Fruit fly (Drosophila melanogaster) whole organism, wandering third instar larva: ENCODE results near the gene CG15170.

Experiments used
- Abd-B ChIP-seq: fragments of >200 bp; optimal IDR thresholded peaks from 2 replicates; lab custom pipeline; 2017; ENCODE audit warnings: missing biosample characterization, missing genetic modification characterization
- CG32264 ChIP-seq: fragments of 200-800 bp; sonication (Bioruptor generic); optimal IDR thresholded peaks from 2 replicates; lab custom pipeline; 2016; ENCODE audit warnings: missing biosample characterization, missing genetic modification characterization
- CG9705 ChIP-seq: fragments of 200-800 bp; sonication (Bioruptor generic); optimal IDR thresholded peaks from 2 replicates; lab custom pipeline; 2018; ENCODE audit warnings: missing biosample characterization, mild to moderate bottlenecking, missing genetic modification characterization
- CrebA ChIP-seq: fragments of 200-800 bp; sonication (Bioruptor generic); optimal IDR thresholded peaks from 2 replicates; lab custom pipeline; 2016; ENCODE audit warnings: missing biosample characterization, mild to moderate bottlenecking, missing genetic modification characterization, borderline replicate concordance
- Dfd ChIP-seq: fragments of >200 bp; optimal IDR thresholded peaks from 2 replicates; lab custom pipeline; 2017; ENCODE audit warnings: missing biosample characterization, missing genetic modification characterization
- Dif ChIP-seq: fragments of 200-275, 200-300 bp; sonication (Bioruptor generic); optimal IDR thresholded peaks from 2 replicates; lab custom pipeline; 2018; ENCODE audit warnings: missing biosample characterization, missing genetic modification characterization; ENCODE audit not compliant: partially characterized antibody
- GATAd ChIP-seq: sonication (Bioruptor generic); optimal IDR thresholded peaks from 2 replicates; lab custom pipeline; 2016; ENCODE audit warnings: missing biosample characterization, missing genetic modification characterization
- HLH106 ChIP-seq: fragments of 200-800 bp; optimal IDR thresholded peaks from 3 replicates; lab custom pipeline; 2019; ENCODE audit warnings: missing biosample characterization, mild to moderate bottlenecking, missing genetic modification characterization, moderate library complexity
- Hnf4 ChIP-seq: fragments of 200-800 bp; sonication (Bioruptor generic); optimal IDR thresholded peaks from 2 replicates; lab custom pipeline; 2016; ENCODE audit warnings: missing biosample characterization, mild to moderate bottlenecking, missing genetic modification characterization
- Hr78 ChIP-seq: fragments of >200 bp; optimal IDR thresholded peaks from 2 replicates; lab custom pipeline; 2017; ENCODE audit warnings: missing biosample characterization, missing genetic modification characterization
- Hr83 ChIP-seq: fragments of 200-300 bp; sonication (Bioruptor generic); optimal IDR thresholded peaks from 2 replicates; lab custom pipeline; 2016; ENCODE audit warnings: missing biosample characterization, mild to moderate bottlenecking, missing genetic modification characterization, moderate library complexity; ENCODE audit not compliant: poor library complexity, severe bottlenecking
- Jra ChIP-seq: sonication (Bioruptor generic); optimal IDR thresholded peaks from 2 replicates; lab custom pipeline; 2016; ENCODE audit warnings: missing biosample characterization, missing genetic modification characterization
- Mio ChIP-seq: sonication (Bioruptor generic); optimal IDR thresholded peaks from 2 replicates; lab custom pipeline; 2016; ENCODE audit warnings: missing biosample characterization, missing genetic modification characterization
- Myc ChIP-seq: fragments of >200 bp; optimal IDR thresholded peaks from 2 replicates; lab custom pipeline; 2017
- OdsH ChIP-seq: fragments of 200-800 bp; sonication (Bioruptor generic); optimal IDR thresholded peaks from 2 replicates; lab custom pipeline; 2016; ENCODE audit warnings: missing biosample characterization, mild to moderate bottlenecking, missing genetic modification characterization
- Rel ChIP-seq, 2 experiments: fragments of 200-800 bp; sonication (Bioruptor generic) in 1 of 2; optimal IDR thresholded peaks; 2 replicates in 1 of 2; 3 replicates in 1 of 2; lab custom pipeline; 2016 to 2019; ENCODE audit warnings: mild to moderate bottlenecking in 2 of 2, missing biosample characterization in 2 of 2, missing genetic modification characterization in 2 of 2, moderate library complexity in 1 of 2
- Sp1 ChIP-seq: fragments of 200-800 bp; sonication (Bioruptor generic); optimal IDR thresholded peaks from 3 replicates; lab custom pipeline; 2019; ENCODE audit warnings: missing biosample characterization, mild to moderate bottlenecking, missing genetic modification characterization, moderate library complexity
- Vsx2 ChIP-seq: fragments of 200-300, 225-300 bp; sonication (Bioruptor generic); optimal IDR thresholded peaks from 2 replicates; lab custom pipeline; 2018; ENCODE audit warnings: missing biosample characterization, missing genetic modification characterization; ENCODE audit not compliant: partially characterized antibody
- br ChIP-seq: fragments of 200-800 bp; sonication (Bioruptor generic); optimal IDR thresholded peaks from 2 replicates; lab custom pipeline; 2016; ENCODE audit warnings: missing biosample characterization, missing genetic modification characterization
- brk ChIP-seq: fragments of 200-800 bp; sonication (Bioruptor generic); optimal IDR thresholded peaks from 2 replicates; lab custom pipeline; 2016; ENCODE audit warnings: missing biosample characterization, mild to moderate bottlenecking, missing genetic modification characterization
- dl ChIP-seq, 2 experiments: fragments of 175-275, 200-275 bp in 1 of 2; fragments of 200-275 bp in 1 of 2; sonication (Bioruptor generic); optimal IDR thresholded peaks; lab custom pipeline; 2018; ENCODE audit warnings: mild to moderate bottlenecking in 2 of 2, missing biosample characterization in 2 of 2, missing genetic modification characterization in 2 of 2, moderate library complexity in 2 of 2; ENCODE audit not compliant: partially characterized antibody in 2 of 2, insufficient read depth in 1 of 2
- dmrt93B ChIP-seq: fragments of 200-800 bp; sonication (Bioruptor generic); optimal IDR thresholded peaks from 2 replicates; lab custom pipeline; 2018; ENCODE audit warnings: missing biosample characterization, mild to moderate bottlenecking, missing genetic modification characterization
- ey ChIP-seq: fragments of 200-800 bp; sonication (Bioruptor generic); optimal IDR thresholded peaks from 2 replicates; lab custom pipeline; 2016; ENCODE audit warnings: missing biosample characterization, missing genetic modification characterization
- foxo ChIP-seq, 2 experiments: fragments of 200-800 bp; sonication (Bioruptor generic); optimal IDR thresholded peaks; 2 replicates in 1 of 2; 3 replicates in 1 of 2; lab custom pipeline; 2016 to 2017; ENCODE audit warnings: missing biosample characterization in 2 of 2, missing genetic modification characterization in 2 of 2
- fru ChIP-seq: fragments of 200-800 bp; sonication (Bioruptor generic); optimal IDR thresholded peaks from 3 replicates; lab custom pipeline; 2016; ENCODE audit warnings: missing biosample characterization, mild to moderate bottlenecking, missing genetic modification characterization
- h ChIP-seq: fragments of 200-800 bp; sonication (Bioruptor generic); optimal IDR thresholded peaks from 3 replicates; lab custom pipeline; 2016; ENCODE audit warnings: missing biosample characterization, mild to moderate bottlenecking, missing genetic modification characterization
- jim ChIP-seq: fragments of 175-275, 200-325 bp; sonication (Bioruptor generic); optimal IDR thresholded peaks from 2 replicates; lab custom pipeline; 2016; ENCODE audit warnings: missing biosample characterization, mild to moderate bottlenecking, missing genetic modification characterization
- lola ChIP-seq: fragments of >200 bp; optimal IDR thresholded peaks from 2 replicates; lab custom pipeline; 2017; ENCODE audit warnings: missing biosample characterization, missing genetic modification characterization
- pan ChIP-seq: fragments of >200 bp; optimal IDR thresholded peaks from 2 replicates; lab custom pipeline; 2017
- rgr ChIP-seq: fragments of 200-800 bp; sonication (Bioruptor generic); optimal IDR thresholded peaks from 3 replicates; lab custom pipeline; 2016; ENCODE audit warnings: missing biosample characterization, mild to moderate bottlenecking, missing genetic modification characterization
- sage ChIP-seq: fragments of 200-800 bp; sonication (Bioruptor generic); optimal IDR thresholded peaks from 2 replicates; lab custom pipeline; 2016; ENCODE audit warnings: missing biosample characterization, mild to moderate bottlenecking, missing genetic modification characterization
- sv ChIP-seq: fragments of 200-800 bp; sonication (Bioruptor generic); optimal IDR thresholded peaks from 3 replicates; lab custom pipeline; 2016; ENCODE audit warnings: missing biosample characterization, missing genetic modification characterization
- woc ChIP-seq: sonication (Bioruptor generic); optimal IDR thresholded peaks from 2 replicates; lab custom pipeline; 2016; ENCODE audit warnings: missing biosample characterization, mild to moderate bottlenecking, missing genetic modification characterization

The CG15170 gene

DNA sequence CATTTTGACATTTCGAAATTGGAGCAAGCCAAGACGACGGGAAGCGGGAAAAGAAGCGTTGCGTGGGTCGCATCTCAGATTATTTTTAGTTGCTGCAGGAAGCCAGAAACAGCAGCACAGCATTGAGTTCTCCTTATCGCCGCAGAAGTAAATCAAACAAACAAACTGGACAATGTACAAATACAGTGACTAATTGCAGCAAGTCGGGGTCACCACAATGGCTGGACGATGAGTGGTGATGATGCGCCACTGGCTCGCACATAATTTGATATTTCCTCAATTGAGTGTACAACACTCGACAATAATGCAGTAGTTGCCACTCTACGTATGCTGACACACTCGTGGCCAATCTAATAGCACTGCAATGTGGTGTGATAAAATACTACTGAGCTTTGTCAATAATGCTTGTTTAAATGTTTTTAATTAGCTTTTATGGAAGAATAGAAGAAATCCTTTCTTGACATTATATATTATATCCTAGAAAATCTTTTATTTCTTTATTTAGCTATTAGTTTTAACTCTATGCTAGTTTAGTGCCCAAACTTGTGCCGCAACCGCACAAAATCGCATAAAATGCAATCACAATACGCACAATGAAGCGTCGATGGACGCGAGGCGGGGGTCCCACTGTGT is 8.0 kb downstream of the CG15170 start:
- TF ChIP-seq brk (no peak), CG32264 (GFP tag; lab: Kevin White, UChicago) (no peak), lola (no peak), Hr78 (GFP tag; lab: Kevin White, UChicago) (no peak), dl (GFP tag; optimal IDR thresholded peaks at IDR 0.05; lab: Kevin White, UChicago; ENCODE audit: insufficient read depth in 1 of 2, partially characterized antibody in 2 of 2) (no peak), Hr83 (GFP tag; lab: Kevin White, UChicago) (no peak), ey (GFP tag; lab: Kevin White, UChicago) (no peak), foxo (GFP tag; optimal IDR thresholded peaks at IDR 0.05; lab: Kevin White, UChicago) (peak in 1 of 2 experiments; percentile 20)
- TF ChIP-seq, all 38 proteins: peak for 1

DNA sequence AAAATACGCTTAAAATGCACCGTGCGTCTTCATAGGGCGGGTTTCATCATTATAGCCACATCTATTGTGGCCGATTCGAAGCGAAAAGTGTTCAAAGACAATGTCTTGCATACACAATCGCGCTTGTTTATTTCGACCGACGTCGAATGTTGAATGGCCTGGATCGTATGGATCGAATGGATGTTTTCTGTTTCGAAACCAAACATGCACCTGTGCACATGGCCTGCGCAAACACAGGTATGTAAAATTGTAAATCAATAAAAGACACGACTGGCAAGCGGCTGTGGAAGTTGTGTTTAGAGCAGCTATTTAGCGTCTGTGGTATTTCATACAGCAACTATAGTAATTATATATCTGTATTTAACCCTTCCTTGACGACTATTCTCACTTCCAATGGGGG is 8.5 kb downstream of the CG15170 start:
- no peak for TF ChIP-seq Vsx2 (GFP tag; lab: Kevin White, UChicago)
- TF ChIP-seq Abd-B (GFP tag; lab: Kevin White, UChicago): no peak
- TF ChIP-seq h (GFP tag; lab: Kevin White, UChicago): peak; percentile 41
- peak; percentile 47 for TF ChIP-seq brk
- peak in 1 of 2 experiments; percentile 17 for TF ChIP-seq foxo (GFP tag; optimal IDR thresholded peaks at IDR 0.05; lab: Kevin White, UChicago)
- TF ChIP-seq Hnf4 (GFP tag; lab: Kevin White, UChicago): peak; percentile 66
- TF ChIP-seq HLH106 (tag; lab: Kevin White, UChicago): no peak
- TF ChIP-seq rgr (GFP tag; lab: Kevin White, UChicago): peak; percentile 57
- TF ChIP-seq Sp1 (GFP tag; lab: Kevin White, UChicago): no peak
- no peak for TF ChIP-seq CrebA (GFP tag; lab: Kevin White, UChicago)
- no peak for TF ChIP-seq pan (lab: Kevin White, UChicago)
- TF ChIP-seq Dfd (GFP tag; lab: Kevin White, UChicago): no peak
- peak; percentile 43 for TF ChIP-seq Jra
- peak; percentile 31 for TF ChIP-seq br (GFP tag; lab: Kevin White, UChicago)
- TF ChIP-seq sage (GFP tag; lab: Kevin White, UChicago): no peak
- no peak for TF ChIP-seq dmrt93B (GFP tag; lab: Kevin White, UChicago)
- TF ChIP-seq ey (GFP tag; lab: Kevin White, UChicago): no peak
- no peak for TF ChIP-seq Hr78 (GFP tag; lab: Kevin White, UChicago)
- peak; percentile 45 for TF ChIP-seq OdsH (GFP tag; lab: Kevin White, UChicago)
- TF ChIP-seq Rel (GFP tag; optimal IDR thresholded peaks at IDR 0.05; lab: Kevin White, UChicago): no peak
- no peak for TF ChIP-seq Rel (tag; optimal IDR thresholded peaks at IDR 0.05; lab: Kevin White, UChicago)
- TF ChIP-seq Dif (GFP tag; lab: Kevin White, UChicago): no peak
- TF ChIP-seq Hr83 (GFP tag; lab: Kevin White, UChicago): peak; percentile 98
- TF ChIP-seq dl (GFP tag; optimal IDR thresholded peaks at IDR 0.05; lab: Kevin White, UChicago; ENCODE audit: insufficient read depth in 1 of 2, partially characterized antibody in 2 of 2): no peak
- TF ChIP-seq GATAd (GFP tag; lab: Kevin White, UChicago): no peak
- TF ChIP-seq fru (GFP tag; lab: Kevin White, UChicago): peak; percentile 21
- no peak for TF ChIP-seq Myc (lab: Kevin White, UChicago)
- TF ChIP-seq sv (GFP tag; lab: Kevin White, UChicago): no peak

DNA sequence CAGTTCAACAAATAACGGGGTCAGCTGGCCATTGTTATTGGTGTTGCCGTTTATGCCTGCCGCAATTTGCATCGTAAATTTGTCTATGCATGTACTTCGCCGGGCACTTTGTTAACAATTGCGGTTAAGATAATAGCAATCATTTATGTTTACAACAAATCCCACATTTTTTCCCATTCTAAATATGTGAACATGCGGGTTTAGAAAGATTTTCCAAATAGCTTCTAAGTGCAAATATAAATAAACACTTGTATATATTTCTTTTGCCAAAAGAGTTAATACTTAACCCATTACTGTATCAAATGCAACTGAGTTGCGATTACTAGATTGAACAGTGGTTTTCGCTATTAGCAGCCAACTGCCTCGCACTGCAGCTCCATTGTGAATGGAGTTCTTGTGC is 9.1 kb downstream of the CG15170 start:
- no peak for TF ChIP-seq woc (GFP tag; lab: Kevin White, UChicago)
- no peak for TF ChIP-seq Vsx2 (GFP tag; lab: Kevin White, UChicago)
- TF ChIP-seq fru (GFP tag; lab: Kevin White, UChicago): no peak
- no peak for TF ChIP-seq Rel (GFP tag; optimal IDR thresholded peaks at IDR 0.05; lab: Kevin White, UChicago)
- TF ChIP-seq Rel (tag; optimal IDR thresholded peaks at IDR 0.05; lab: Kevin White, UChicago): no peak
- TF ChIP-seq Mio (GFP tag; lab: Kevin White, UChicago): no peak
- no peak for TF ChIP-seq foxo (GFP tag; optimal IDR thresholded peaks at IDR 0.05; lab: Kevin White, UChicago)

DNA sequence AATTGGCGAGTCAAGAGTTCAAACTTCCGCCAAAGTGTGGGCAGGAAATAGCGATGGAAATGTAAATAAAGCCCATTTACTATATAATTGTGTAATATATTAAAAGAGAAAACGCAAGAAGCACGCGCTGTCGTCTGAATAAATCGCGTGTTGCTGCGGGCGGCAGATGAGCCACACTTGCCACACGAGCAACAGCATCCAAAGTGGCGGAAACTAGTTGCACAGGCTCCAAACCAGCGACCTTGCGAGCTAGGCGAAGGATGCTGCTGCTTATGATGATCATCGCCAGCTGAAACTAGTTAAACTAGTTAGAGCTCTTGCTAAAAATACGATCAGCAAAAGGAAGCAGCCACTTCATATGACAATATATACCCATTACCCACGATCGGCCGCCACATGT is 10.6 kb downstream of the CG15170 start:
- TF ChIP-seq CG9705 (GFP tag; lab: Kevin White, UChicago) (no peak), CrebA (GFP tag; lab: Kevin White, UChicago) (no peak), Dfd (GFP tag; lab: Kevin White, UChicago) (no peak), jim (GFP tag; lab: Kevin White, UChicago) (no peak), CG32264 (GFP tag; lab: Kevin White, UChicago) (no peak), dl (GFP tag; optimal IDR thresholded peaks at IDR 0.05; lab: Kevin White, UChicago; ENCODE audit: insufficient read depth in 1 of 2, partially characterized antibody in 2 of 2) (no peak)
- TF ChIP-seq, all 38 proteins: peak for 0
